Fruit fly (Drosophila melanogaster) whole organism, pupa: ENCODE results near the gene promL.

Source experiments
- CG12605 ChIP-seq: fragments of 200-800 bp; sonication (Bioruptor generic); IDR thresholded peaks from 2 replicates; pipeline ENCODE4 v1.3.6; 2022; ENCODE audit warnings: missing biosample characterization, missing genetic modification characterization
- CG13204 ChIP-seq: fragments of 200-800 bp; sonication (Bioruptor generic); optimal IDR thresholded peaks from 2 replicates; lab custom pipeline; 2018; ENCODE audit warnings: missing biosample characterization, mild to moderate bottlenecking, missing genetic modification characterization, moderate library complexity
- CG14655 ChIP-seq: fragments of 200-800 bp; sonication (Bioruptor generic); optimal IDR thresholded peaks from 3 replicates; lab custom pipeline; 2017; ENCODE audit warnings: mild to moderate bottlenecking, missing biosample characterization, missing genetic modification reagents, missing genetic modification characterization
- CG15710 ChIP-seq: fragments of 200-800 bp; sonication (Bioruptor generic); optimal IDR thresholded peaks from 2 replicates; lab custom pipeline; 2018; ENCODE audit warnings: missing biosample characterization, mild to moderate bottlenecking, missing genetic modification characterization, moderate library complexity
- CG17806 ChIP-seq: fragments of 200-800 bp; sonication (Bioruptor generic); optimal IDR thresholded peaks from 2 replicates; lab custom pipeline; 2018; ENCODE audit warnings: missing biosample characterization, mild to moderate bottlenecking, missing genetic modification characterization, moderate library complexity
- CG34367 ChIP-seq: fragments of 200-800 bp; sonication (Bioruptor generic); optimal IDR thresholded peaks from 2 replicates; lab custom pipeline; 2018; ENCODE audit warnings: missing biosample characterization, mild to moderate bottlenecking, missing genetic modification characterization
- CG4496 ChIP-seq: fragments of 200-800 bp; sonication (Bioruptor generic); IDR thresholded peaks from 3 replicates; pipeline ENCODE4 v1.3.6; 2022; ENCODE audit warnings: missing biosample characterization, missing genetic modification characterization
- CG8301 ChIP-seq: fragments of 200-800 bp; sonication (Bioruptor generic); optimal IDR thresholded peaks from 2 replicates; lab custom pipeline; 2018; ENCODE audit warnings: missing biosample characterization, mild to moderate bottlenecking, missing genetic modification characterization
- CG9948 ChIP-seq: fragments of 200-800 bp; sonication (Bioruptor generic); optimal IDR thresholded peaks from 2 replicates; lab custom pipeline; 2018; ENCODE audit warnings: missing biosample characterization, mild to moderate bottlenecking, missing genetic modification characterization, moderate library complexity
- EcR ChIP-seq: fragments of 200-800 bp; sonication (Bioruptor generic); optimal IDR thresholded peaks from 3 replicates; lab custom pipeline; 2019; ENCODE audit warnings: missing biosample characterization, missing genetic modification characterization, mild to moderate bottlenecking, moderate library complexity, missing genetic modification reagents
- Ets98B ChIP-seq: fragments of 200-800 bp; sonication (Bioruptor generic); IDR thresholded peaks from 2 replicates; pipeline ENCODE4 v1.3.6; 2022; ENCODE audit warnings: missing biosample characterization, missing genetic modification characterization
- Pif1A ChIP-seq: fragments of 200-800 bp; sonication (Bioruptor generic); optimal IDR thresholded peaks from 3 replicates; lab custom pipeline; 2016; ENCODE audit warnings: missing biosample characterization, missing genetic modification characterization
- Pif1B ChIP-seq: fragments of 200-800 bp; sonication (Bioruptor generic); optimal IDR thresholded peaks from 3 replicates; lab custom pipeline; 2016; ENCODE audit warnings: missing biosample characterization, missing genetic modification characterization

- TF ChIP-seq CG4496 = peak; percentile 90
- TF ChIP-seq Ets98B (GFP tag; lab: Robert Waterston, UW) = peak; percentile 89
- peak; percentile 81 for TF ChIP-seq CG8301 (tag; lab: Kevin White, UChicago)
- peak; percentile 89 for TF ChIP-seq Pif1A (GFP tag; lab: Kevin White, UChicago)
- peak; percentile 87 for TF ChIP-seq CG34367 (tag; lab: Kevin White, UChicago)
- peak; percentile 88 for TF ChIP-seq CG14655 (GFP tag; lab: Kevin White, UChicago)
- TF ChIP-seq CG9948 (tag; lab: Kevin White, UChicago) = peak; percentile 73
- peak; percentile 80 for TF ChIP-seq CG13204 (GFP tag; lab: Kevin White, UChicago)
- TF ChIP-seq CG12605 (GFP tag; lab: Robert Waterston, UW) = peak; percentile 71
- TF ChIP-seq Pif1B (GFP tag; lab: Kevin White, UChicago) = peak; percentile 77
- TF ChIP-seq CG17806 (tag; lab: Kevin White, UChicago) = peak; percentile 86
- peak; percentile 32 for TF ChIP-seq EcR (GFP tag; lab: Kevin White, UChicago)
- TF ChIP-seq CG15710 (tag; lab: Kevin White, UChicago) = peak; percentile 91
Observed at dm6 chr3L:3106908-3107821, 20.4 kb downstream of the promL start, which contains the start of gene Cht7.
